Fruit fly (Drosophila melanogaster): ENCODE results near the gene CG31626.
A peak's percentile ranks its signal among the peaks of the same experiment; 100 is the strongest.

CG31626 gene

DNA sequence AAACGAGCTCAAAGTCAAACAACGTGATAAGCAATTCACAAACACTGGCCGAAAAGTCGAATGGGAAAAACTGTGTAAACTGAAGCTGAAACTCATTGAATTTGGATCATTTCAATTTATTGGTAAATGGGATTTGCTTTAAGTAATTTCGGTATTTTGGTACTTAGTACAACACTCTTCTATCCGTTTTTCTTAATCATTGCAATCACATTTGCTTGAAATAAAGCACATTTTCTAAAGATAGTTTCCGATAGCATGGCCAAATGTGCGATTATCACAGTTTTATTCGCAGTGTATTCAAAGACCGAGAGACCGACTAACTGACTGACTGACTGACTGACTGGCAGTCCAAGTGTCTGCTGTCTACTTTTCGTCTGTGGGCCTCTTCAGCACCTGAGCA, 40.0 kb downstream of the CG31626 start (continued):
- TF ChIP-seq CG1529 (GFP tag; optimal IDR thresholded peaks at IDR 0.05), result no peak
- no peak for TF ChIP-seq CG34376 (GFP tag; optimal IDR thresholded peaks at IDR 0.05)
- TF ChIP-seq gcm2 (GFP tag; optimal IDR thresholded peaks at IDR 0.05), result no peak
- peak; percentile 48 for TF ChIP-seq gem (tag; optimal IDR thresholded peaks at IDR 0.05)
- TF ChIP-seq Spps (tag; optimal IDR thresholded peaks at IDR 0.05), result no peak
- TF ChIP-seq D19A (tag; optimal IDR thresholded peaks at IDR 0.05), result peak; percentile 9
- peak in 1 of 2 experiments; percentile 3 for TF ChIP-seq Hr51 (GFP tag; optimal IDR thresholded peaks at IDR 0.05)
- TF ChIP-seq CG9932 (GFP tag; IDR thresholded peaks at IDR 0.05), result no peak
- TF ChIP-seq Usf (GFP tag; optimal IDR thresholded peaks at IDR 0.05), result peak; percentile 10
- no peak for TF ChIP-seq peb (GFP tag; IDR thresholded peaks at IDR 0.05)
- peak; percentile 46 for TF ChIP-seq CG10209 (GFP tag; optimal IDR thresholded peaks at IDR 0.05)
- peak; percentile 77 for TF ChIP-seq Med (GFP tag)
- TF ChIP-seq pho (GFP tag; optimal IDR thresholded peaks at IDR 0.05), result no peak
- no peak for TF ChIP-seq HLH4C (GFP tag; IDR thresholded peaks at IDR 0.05; ENCODE audit: partially characterized antibody)
- TF ChIP-seq phol (tag; optimal IDR thresholded peaks at IDR 0.05), result peak; percentile 22
- TF ChIP-seq CG4424 (GFP tag; optimal IDR thresholded peaks at IDR 0.05), result peak; percentile 1
- no peak for TF ChIP-seq CG2116 (GFP tag; optimal IDR thresholded peaks at IDR 0.05)
- no peak for TF ChIP-seq Abd-B (GFP tag; optimal IDR thresholded peaks at IDR 0.05)
- no peak for TF ChIP-seq CG15601 (tag; optimal IDR thresholded peaks at IDR 0.05)
- no peak for TF ChIP-seq ap (GFP tag; IDR thresholded peaks at IDR 0.05)
- TF ChIP-seq dpn (GFP tag; optimal IDR thresholded peaks at IDR 0.05), result peak in 1 of 2 experiments; percentile 2
- peak; percentile 8 for TF ChIP-seq CG15269 (tag; optimal IDR thresholded peaks at IDR 0.05)
- TF ChIP-seq Asciz (GFP tag; optimal IDR thresholded peaks at IDR 0.05), result no peak
- 0 out of 2 replicates have a peak, but pooled peaks have one; percentile 8 for TF ChIP-seq Taf1 (GFP tag; IDR thresholded peaks at IDR 0.05)
- peak; percentile 6 for TF ChIP-seq CG8924 (tag; optimal IDR thresholded peaks at IDR 0.05)
- TF ChIP-seq CG1603 (tag; optimal IDR thresholded peaks at IDR 0.05), result peak; percentile 13
- TF ChIP-seq NFAT (GFP tag; IDR thresholded peaks at IDR 0.05), result no peak
- TF ChIP-seq Kr (GFP tag; optimal IDR thresholded peaks at IDR 0.05), result no peak
- TF ChIP-seq Hsf (GFP tag; optimal IDR thresholded peaks at IDR 0.05), result no peak
- TF ChIP-seq CG18599 (GFP tag; optimal IDR thresholded peaks at IDR 0.05), result peak; percentile 45
- TF ChIP-seq shn (GFP tag; optimal IDR thresholded peaks at IDR 0.05), result no peak
- TF ChIP-seq sug (tag; optimal IDR thresholded peaks at IDR 0.05), result no peak
- no peak for TF ChIP-seq Fer2 (tag; optimal IDR thresholded peaks at IDR 0.05)
- TF ChIP-seq CG31441 (GFP tag; IDR thresholded peaks at IDR 0.05), result 0 out of 2 replicates have a peak, but pooled peaks have one; percentile 33
- TF ChIP-seq Hmr (GFP tag; optimal IDR thresholded peaks at IDR 0.05), result peak; percentile 34
- TF ChIP-seq CG10979 (tag; optimal IDR thresholded peaks at IDR 0.05), result peak; percentile 1
- peak; percentile 27 for TF ChIP-seq CoRest (tag; optimal IDR thresholded peaks at IDR 0.05)
- peak; percentile 60 for TF ChIP-seq row (GFP tag; IDR thresholded peaks at IDR 0.05)
- TF ChIP-seq dmrt99B (tag; optimal IDR thresholded peaks at IDR 0.05), result peak; percentile 28
- no peak for TF ChIP-seq CG4360 (GFP tag; IDR thresholded peaks at IDR 0.05)
- TF ChIP-seq Eip74EF (GFP tag; optimal IDR thresholded peaks at IDR 0.05), result no peak
- TF ChIP-seq Ptx1 (GFP tag; IDR thresholded peaks at IDR 0.05), result 0 out of 2 replicates have a peak, but pooled peaks have one; percentile 15
- no peak for TF ChIP-seq CG13123 (GFP tag; optimal IDR thresholded peaks at IDR 0.05)
- TF ChIP-seq CG10366 (GFP tag; IDR thresholded peaks at IDR 0.05), result no peak
- no peak for TF ChIP-seq jigr1 (GFP tag; IDR thresholded peaks at IDR 0.05)
- no peak for TF ChIP-seq CG3838 (GFP tag; optimal IDR thresholded peaks at IDR 0.05)
- peak; percentile 1 for TF ChIP-seq unpg (GFP tag; optimal IDR thresholded peaks at IDR 0.05)
- TF ChIP-seq dimm (GFP tag; IDR thresholded peaks at IDR 0.05), result no peak
- TF ChIP-seq lab (GFP tag; optimal IDR thresholded peaks at IDR 0.05), result peak; percentile 10
- peak; percentile 36 for TF ChIP-seq bcd (GFP tag; optimal IDR thresholded peaks at IDR 0.05)

Measured in whole organism, embryonic.